Worm (Caenorhabditis elegans): ENCODE measurements around the gene fbxc-18.

fbxc-18 gene

ce11 chrII:915780-916179, 51.1 kb downstream of the fbxc-18 start, which contains the start of gene fbxc-29:
TSS of gene fbxc-29 (plus strand) at chrII:916080.
- TF ChIP-seq daf-12 (tag; optimal IDR thresholded peaks at IDR 0.05) = no peak
- TF ChIP-seq nhr-11 (tag; optimal IDR thresholded peaks at IDR 0.05) = no peak
- no peak for TF ChIP-seq sea-2 (GFP tag; optimal IDR thresholded peaks at IDR 0.05)
- no peak for TF ChIP-seq nhr-237 (tag; optimal IDR thresholded peaks at IDR 0.05)
- no peak for TF ChIP-seq unc-62 (GFP tag; optimal IDR thresholded peaks at IDR 0.05)
- TF ChIP-seq ama-1 (optimal IDR thresholded peaks at IDR 0.05) = no peak
- TF ChIP-seq lsy-12 (tag; optimal IDR thresholded peaks at IDR 0.05) = no peak
- TF ChIP-seq ZK546.5 (tag; optimal IDR thresholded peaks at IDR 0.05) = no peak
- no peak for TF ChIP-seq mdl-1 (tag; optimal IDR thresholded peaks at IDR 0.05)
- no peak for TF ChIP-seq elt-1 (tag; optimal IDR thresholded peaks at IDR 0.05)
- TF ChIP-seq elt-3 (tag; optimal IDR thresholded peaks at IDR 0.05) = no peak
- no peak for TF ChIP-seq fos-1 (tag; optimal IDR thresholded peaks at IDR 0.05)
- no peak for TF ChIP-seq nhr-77 (tag; optimal IDR thresholded peaks at IDR 0.05)
- TF ChIP-seq ceh-16 (tag; optimal IDR thresholded peaks at IDR 0.05) = no peak
- no peak for TF ChIP-seq ceh-28 (tag; optimal IDR thresholded peaks at IDR 0.05)
- no peak for TF ChIP-seq tbx-2 (tag; optimal IDR thresholded peaks at IDR 0.05)
- no peak for TF ChIP-seq jun-1 (tag; optimal IDR thresholded peaks at IDR 0.05)
- no peak for TF ChIP-seq egl-27 (tag; optimal IDR thresholded peaks at IDR 0.05)
- TF ChIP-seq ztf-4 (tag; optimal IDR thresholded peaks at IDR 0.05) = no peak
